Worm (Caenorhabditis elegans): ENCODE results near the gene mex-6.

- no peak for TF ChIP-seq nhr-12 (tag; optimal IDR thresholded peaks at IDR 0.05)
- no peak for TF ChIP-seq nhr-11 (tag; optimal IDR thresholded peaks at IDR 0.05)
- no peak for TF ChIP-seq ztf-4 (tag; optimal IDR thresholded peaks at IDR 0.05)
- no peak for TF ChIP-seq ztf-11 (tag; optimal IDR thresholded peaks at IDR 0.05)
- no peak for TF ChIP-seq ceh-82 (tag; optimal IDR thresholded peaks at IDR 0.05)
- no peak for TF ChIP-seq mml-1 (tag; optimal IDR thresholded peaks at IDR 0.05)
- no peak for TF ChIP-seq elt-3 (tag; optimal IDR thresholded peaks at IDR 0.05)
Measured at ce11 chrII:9477567-9477966, 46.4 kb upstream of the mex-6 start, which contains the start of gene chil-27.
